Fruit fly (Drosophila melanogaster) Kc167 (cell line): ENCODE measurements around the gene Tsp5D.

ENCODE experiments used
- Myc ChIP-seq: fragments of >200 bp; optimal IDR thresholded peaks from 2 replicates; lab custom pipeline; 2017; ENCODE audit warnings: missing external identifiers
- psq ChIP-seq: fragments of >200 bp; optimal IDR thresholded peaks from 2 replicates; lab custom pipeline; 2017; ENCODE audit warnings: missing external identifiers

DNA sequence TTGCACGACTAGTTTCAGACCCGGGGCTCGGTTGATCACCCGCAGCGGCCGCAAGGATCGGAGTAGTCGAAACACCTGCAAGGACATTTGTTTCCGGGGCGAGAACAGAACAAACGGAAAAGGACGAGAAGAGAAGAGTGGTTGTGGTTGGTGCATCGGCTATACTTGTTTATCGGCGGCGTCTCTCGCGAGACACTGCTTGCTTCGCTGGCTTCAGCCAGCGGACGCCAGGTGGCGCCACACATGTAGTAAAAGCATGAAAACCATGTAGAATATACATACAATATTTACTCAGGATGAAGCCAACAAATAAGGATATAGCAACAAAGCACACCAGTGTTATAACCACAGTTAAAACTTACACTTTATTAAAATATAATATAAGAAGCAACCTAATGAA, 35.2 kb upstream of the Tsp5D start:
- TF ChIP-seq psq (lab: Kevin White, UChicago) (no peak), Myc (lab: Kevin White, UChicago) (no peak)
